Worm (Caenorhabditis elegans) whole organism, L1 larva: ENCODE data around the gene clec-82.

Source experiments
- C04F5.9 ChIP-seq: sonication (generic microtip); optimal IDR thresholded peaks from 2 replicates; lab custom pipeline; 2016; ENCODE audit warnings: missing genetic modification characterization, missing compliant biosample characterization
- Y116A8C.19 ChIP-seq: sonication (generic microtip); optimal IDR thresholded peaks from 2 replicates; lab custom pipeline; 2016; ENCODE audit warnings: missing compliant biosample characterization, missing genetic modification characterization, borderline replicate concordance
- aha-1 ChIP-seq: fragments of 150-350 bp; optimal IDR thresholded peaks from 2 replicates; lab custom pipeline; 2014; ENCODE audit warnings: missing biosample characterization, missing genetic modification characterization
- alr-1 ChIP-seq: fragments of 200-800 bp; sonication (Bioruptor generic); optimal IDR thresholded peaks from 2 replicates; lab custom pipeline; 2018; ENCODE audit warnings: borderline replicate concordance, mild to moderate bottlenecking, missing genetic modification characterization, missing compliant biosample characterization
- ama-1 ChIP-seq: fragments of 150-350 bp; optimal IDR thresholded peaks from 2 replicates; lab custom pipeline; 2014
- ceh-8 ChIP-seq: fragments of 200-800 bp; sonication (Bioruptor generic); optimal IDR thresholded peaks from 2 replicates; lab custom pipeline; 2018; ENCODE audit warnings: mild to moderate bottlenecking, missing genetic modification characterization, moderate library complexity, missing compliant biosample characterization
- ceh-82 ChIP-seq, 3 experiments: fragments of 150-350 bp in 1 of 3; sonication (generic microtip) in 2 of 3; optimal IDR thresholded peaks; 2 replicates each; lab custom pipeline; 2014 to 2017; ENCODE audit warnings: missing biosample characterization in 3 of 3, missing genetic modification characterization in 3 of 3
- ceh-88 ChIP-seq: fragments of 200-800 bp; sonication (Bioruptor generic); IDR thresholded peaks from 2 replicates; pipeline ENCODE4 v1.3.6; 2022; ENCODE audit warnings: missing genetic modification characterization, missing compliant biosample characterization
- ces-1 ChIP-seq: fragments of 150-350 bp; optimal IDR thresholded peaks from 2 replicates; lab custom pipeline; 2014; ENCODE audit warnings: missing biosample characterization, missing genetic modification reagents, missing genetic modification characterization
- dpl-1 ChIP-seq, 3 experiments: fragments of 150-350 bp in 2 of 3; sonication (generic microtip) in 1 of 3; optimal IDR thresholded peaks; 2 replicates each; lab custom pipeline; 2014 to 2017; ENCODE audit warnings: missing biosample characterization in 3 of 3, missing genetic modification characterization in 3 of 3, missing genetic modification reagents in 3 of 3
- dsc-1 ChIP-seq: sonication (generic microtip); optimal IDR thresholded peaks from 2 replicates; lab custom pipeline; 2016; ENCODE audit warnings: mild to moderate bottlenecking, missing genetic modification characterization, missing compliant biosample characterization
- efl-1 ChIP-seq, 4 experiments: fragments of 150-350 bp; optimal IDR thresholded peaks in 3 of 4; peaks in 1 of 4; 1 replicate in 1 of 4; 2 replicates in 3 of 4; lab custom pipeline; 2014; ENCODE audit warnings: missing biosample characterization in 2 of 4, missing genetic modification characterization in 2 of 4, missing genetic modification reagents in 2 of 4
- efl-3 ChIP-seq: fragments of 200-800 bp; sonication (Bioruptor generic); optimal IDR thresholded peaks from 2 replicates; lab custom pipeline; 2018; ENCODE audit warnings: mild to moderate bottlenecking, missing genetic modification characterization, missing compliant biosample characterization
- egl-27 ChIP-seq, 2 experiments: fragments of 150-350 bp in 1 of 2; sonication (generic microtip); optimal IDR thresholded peaks; 3 replicates each; lab custom pipeline; 2017 to 2018; ENCODE audit warnings: missing biosample characterization in 2 of 2, missing genetic modification characterization in 2 of 2, missing genetic modification reagents in 2 of 2
- elt-2 ChIP-seq: sonication (generic microtip); optimal IDR thresholded peaks from 2 replicates; lab custom pipeline; 2016; ENCODE audit warnings: missing genetic modification characterization, mild to moderate bottlenecking, inconsistent platforms, missing compliant biosample characterization, missing genetic modification reagents
- fkh-10 ChIP-seq: sonication (generic microtip); optimal IDR thresholded peaks from 2 replicates; lab custom pipeline; 2017; ENCODE audit warnings: missing biosample characterization, missing genetic modification reagents, missing genetic modification characterization
- lin-14 ChIP-seq: fragments of 200-800 bp; sonication (Bioruptor generic); optimal IDR thresholded peaks from 2 replicates; lab custom pipeline; 2018; ENCODE audit warnings: mild to moderate bottlenecking, missing genetic modification characterization, moderate library complexity, missing compliant biosample characterization
- lin-35 ChIP-seq, 2 experiments: fragments of 150-350 bp; optimal IDR thresholded peaks; 2 replicates each; lab custom pipeline; 2014; ENCODE audit warnings: missing biosample characterization in 2 of 2, missing genetic modification characterization in 2 of 2, missing genetic modification reagents in 2 of 2
- mab-9 ChIP-seq: fragments of 200-800 bp; sonication (Bioruptor generic); IDR thresholded peaks from 2 replicates; pipeline ENCODE4 v1.3.6; 2022; ENCODE audit warnings: missing genetic modification reagents, missing genetic modification characterization, missing compliant biosample characterization
- mef-2 ChIP-seq: fragments of 150-350 bp; optimal IDR thresholded peaks from 2 replicates; lab custom pipeline; 2014; ENCODE audit warnings: missing biosample characterization, missing genetic modification characterization
- nhr-11 ChIP-seq: fragments of 150-350 bp; optimal IDR thresholded peaks from 2 replicates; lab custom pipeline; 2014; ENCODE audit warnings: missing biosample characterization, missing genetic modification characterization
- nhr-20 ChIP-seq: sonication (generic microtip); optimal IDR thresholded peaks from 2 replicates; lab custom pipeline; 2016; ENCODE audit warnings: mild to moderate bottlenecking, missing genetic modification characterization, missing compliant biosample characterization
- nhr-237 ChIP-seq: fragments of 150-350 bp; optimal IDR thresholded peaks from 2 replicates; lab custom pipeline; 2014; ENCODE audit warnings: missing biosample characterization, missing genetic modification characterization
- nhr-76 ChIP-seq: sonication (generic microtip); optimal IDR thresholded peaks from 2 replicates; lab custom pipeline; 2017; ENCODE audit warnings: missing biosample characterization, missing genetic modification characterization
- nhr-84 ChIP-seq: sonication (generic microtip); optimal IDR thresholded peaks from 2 replicates; lab custom pipeline; 2017; ENCODE audit warnings: missing biosample characterization, missing genetic modification characterization
- nhr-90 ChIP-seq: sonication (generic microtip); optimal IDR thresholded peaks from 2 replicates; lab custom pipeline; 2016; ENCODE audit warnings: mild to moderate bottlenecking, missing genetic modification characterization, missing compliant biosample characterization; ENCODE audit not compliant: poor library complexity
- pqm-1 ChIP-seq: sonication (generic microtip); optimal IDR thresholded peaks from 3 replicates; lab custom pipeline; 2017; ENCODE audit warnings: missing biosample characterization, missing genetic modification characterization
- snu-23 ChIP-seq: sonication (generic microtip); optimal IDR thresholded peaks from 2 replicates; lab custom pipeline; 2016; ENCODE audit warnings: missing genetic modification characterization, missing compliant biosample characterization
- sox-4 ChIP-seq: sonication (generic microtip); optimal IDR thresholded peaks from 2 replicates; lab custom pipeline; 2016; ENCODE audit warnings: missing genetic modification characterization, missing compliant biosample characterization
- swsn-7 ChIP-seq: sonication (generic microtip); optimal IDR thresholded peaks from 2 replicates; lab custom pipeline; 2016; ENCODE audit warnings: missing genetic modification characterization, missing compliant biosample characterization
- tbx-2 ChIP-seq: sonication (generic microtip); optimal IDR thresholded peaks from 2 replicates; lab custom pipeline; 2016; ENCODE audit warnings: missing genetic modification characterization, missing compliant biosample characterization
- unc-62 ChIP-seq: fragments of 150-350 bp; optimal IDR thresholded peaks from 2 replicates; lab custom pipeline; 2014; ENCODE audit warnings: missing biosample characterization, missing genetic modification reagents, missing genetic modification characterization
- unc-86 ChIP-seq: sonication (generic microtip); optimal IDR thresholded peaks from 2 replicates; lab custom pipeline; 2016; ENCODE audit warnings: missing genetic modification characterization, missing compliant biosample characterization
- vab-15 ChIP-seq: sonication (generic microtip); optimal IDR thresholded peaks from 2 replicates; lab custom pipeline; 2017; ENCODE audit warnings: missing genotype, mild to moderate bottlenecking, missing genetic modification characterization, missing compliant biosample characterization
- ztf-11 ChIP-seq, 2 experiments: sonication (generic microtip); optimal IDR thresholded peaks; 2 replicates each; lab custom pipeline; 2016 to 2017; ENCODE audit warnings: missing genetic modification characterization in 2 of 2, missing biosample characterization in 1 of 2, missing compliant biosample characterization in 1 of 2

clec-82 gene

ce11 chrIV:2851625-2852024, 16.2 kb downstream of the clec-82 start:
- TF ChIP-seq mef-2 (tag; lab: Kevin White, UChicago) (no peak), tbx-2 (no peak), C04F5.9 (tag; lab: Kevin White, UChicago) (no peak), lin-14 (no peak), mab-9 (GFP tag; lab: Robert Waterston, UW) (no peak), nhr-11 (tag; lab: Kevin White, UChicago) (no peak), efl-3 (no peak), ceh-8 (GFP tag; lab: Kevin White, UChicago) (no peak), nhr-76 (tag; lab: Kevin White, UChicago) (no peak), sox-4 (tag; lab: Kevin White, UChicago) (no peak), dsc-1 (tag; lab: Kevin White, UChicago) (no peak), fkh-10 (GFP tag; lab: Kevin White, UChicago) (no peak), ceh-88 (GFP tag; lab: Robert Waterston, UW) (no peak), ceh-82 (tag; optimal IDR thresholded peaks at IDR 0.05; lab: Kevin White, UChicago) (no peak), ztf-11 (tag; optimal IDR thresholded peaks at IDR 0.05; lab: Kevin White, UChicago) (no peak), vab-15 (tag; lab: Kevin White, UChicago) (no peak), pqm-1 (tag; lab: Kevin White, UChicago) (no peak), Y116A8C.19 (no peak)

- TF ChIP-seq alr-1 (tag; lab: Kevin White, UChicago) (no peak), nhr-84 (tag; lab: Kevin White, UChicago) (no peak), unc-62 (GFP tag; lab: Kevin White, UChicago) (no peak), pqm-1 (tag; lab: Kevin White, UChicago) (no peak), nhr-20 (tag; lab: Kevin White, UChicago) (no peak), snu-23 (GFP tag; lab: Kevin White, UChicago) (no peak), dpl-1 (GFP tag; optimal IDR thresholded peaks at IDR 0.05; lab: Kevin White, UChicago) (no peak), ces-1 (no peak), nhr-76 (tag; lab: Kevin White, UChicago) (no peak), unc-86 (no peak), swsn-7 (tag; lab: Kevin White, UChicago) (no peak), egl-27 (tag; optimal IDR thresholded peaks at IDR 0.05; lab: Kevin White, UChicago) (no peak), ama-1 (no peak), nhr-237 (no peak), aha-1 (tag; lab: Kevin White, UChicago) (no peak)
- TF ChIP-seq, all 84 proteins: peak for 0
Observed at ce11 chrIV:2853164-2853563, 17.7 kb downstream of the clec-82 start, which contains the start of gene Y54G2A.49. Gene Y54G2A.49, minus strand, starts transcription at chrIV:2853264.

ce11 chrIV:2854161-2854560, 18.7 kb downstream of the clec-82 start:
- TF ChIP-seq nhr-20 (tag; lab: Kevin White, UChicago) (no peak), elt-2 (peak; percentile 47), efl-1 (optimal IDR thresholded peaks at IDR 0.05; lab: Kevin White, UChicago) (no peak), efl-1 (GFP tag; optimal IDR thresholded peaks at IDR 0.05 in 1 of 2; lab: Kevin White, UChicago) (peak in 1 of 2 experiments; percentile 62)

- TF ChIP-seq efl-3 (no peak), nhr-90 (tag; lab: Kevin White, UChicago) (no peak), lin-35 (GFP tag; optimal IDR thresholded peaks at IDR 0.05; lab: Kevin White, UChicago) (peak in 1 of 2 experiments; percentile 18), elt-2 (peak; percentile 78), dsc-1 (tag; lab: Kevin White, UChicago) (no peak)
Observed at ce11 chrIV:2855056-2855752, 19.7 kb downstream of the clec-82 start.
